Worm (Caenorhabditis elegans) whole organism, mixed stage, embryonic: ENCODE data around the gene oac-54.

Experiments
- ces-1 ChIP-seq: fragments of 150-350 bp; optimal IDR thresholded peaks from 2 replicates; lab custom pipeline; 2014; ENCODE audit warnings: missing biosample characterization, missing genetic modification reagents, missing genetic modification characterization
- elt-3 ChIP-seq: fragments of 150-350 bp; optimal IDR thresholded peaks from 2 replicates; lab custom pipeline; 2014; ENCODE audit warnings: missing biosample characterization, missing genetic modification characterization
- ham-2 ChIP-seq: fragments of 200-800 bp; sonication (Bioruptor generic); optimal IDR thresholded peaks from 2 replicates; lab custom pipeline; 2018; ENCODE audit warnings: mild to moderate bottlenecking, missing genetic modification characterization, missing compliant biosample characterization
- lin-13 ChIP-seq: fragments of 150-350 bp; optimal IDR thresholded peaks from 2 replicates; lab custom pipeline; 2014; ENCODE audit warnings: missing biosample characterization, missing genetic modification characterization
- lsy-2 ChIP-seq: fragments of 150-350 bp; optimal IDR thresholded peaks from 2 replicates; lab custom pipeline; 2014; ENCODE audit warnings: missing biosample characterization, missing genetic modification characterization
- nhr-237 ChIP-seq: fragments of 150-350 bp; optimal IDR thresholded peaks from 2 replicates; lab custom pipeline; 2014; ENCODE audit warnings: missing biosample characterization, missing genetic modification characterization
- nhr-76 ChIP-seq: sonication (generic microtip); optimal IDR thresholded peaks from 2 replicates; lab custom pipeline; 2017; ENCODE audit warnings: missing biosample characterization, missing genetic modification characterization
- sptf-1 ChIP-seq: sonication (generic microtip); optimal IDR thresholded peaks from 2 replicates; lab custom pipeline; 2017; ENCODE audit warnings: mild to moderate bottlenecking, missing genetic modification characterization, moderate library complexity, missing compliant biosample characterization
- ztf-11 ChIP-seq: fragments of 150-350 bp; optimal IDR thresholded peaks from 2 replicates; lab custom pipeline; 2014; ENCODE audit warnings: missing biosample characterization, missing genetic modification characterization

DNA sequence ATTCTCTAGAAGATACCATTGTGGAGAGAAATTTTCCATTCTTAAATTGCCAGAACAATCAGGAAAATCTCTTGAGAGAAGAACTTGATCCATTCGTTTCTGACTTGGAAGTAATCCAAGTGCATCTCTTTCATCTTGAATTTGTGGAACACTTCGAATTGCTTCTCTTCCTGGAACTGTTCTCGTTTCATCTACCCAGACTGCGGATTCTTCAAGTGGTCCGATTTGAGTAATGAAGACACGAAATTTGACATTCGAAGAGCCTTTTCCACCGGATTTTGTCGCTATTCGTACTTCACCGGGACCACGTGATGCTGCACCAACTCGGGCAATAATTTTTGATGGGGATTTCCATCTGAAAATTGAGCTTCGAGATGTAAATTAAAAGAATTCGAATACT, 18.6 kb downstream of the oac-54 start:
- TF ChIP-seq elt-3 (tag; lab: Kevin White, UChicago) (no peak), lin-13 (tag; lab: Kevin White, UChicago) (no peak), ham-2 (GFP tag; lab: Kevin White, UChicago) (no peak), ztf-11 (tag; lab: Kevin White, UChicago) (no peak), sptf-1 (tag; lab: Kevin White, UChicago) (no peak), ces-1 (no peak), lsy-2 (no peak), nhr-237 (no peak), nhr-76 (tag; lab: Kevin White, UChicago) (no peak)
